Fruit fly (Drosophila melanogaster) whole organism, prepupa: ENCODE measurements around the gene Pcyt2.

Source experiments
- CG10631 ChIP-seq: fragments of 200-800 bp; sonication (Bioruptor generic); optimal IDR thresholded peaks from 2 replicates; lab custom pipeline; 2016; ENCODE audit warnings: missing biosample characterization, missing genetic modification characterization
- CG10669 ChIP-seq: fragments of 200-800 bp; sonication (Bioruptor generic); optimal IDR thresholded peaks from 3 replicates; lab custom pipeline; 2018; ENCODE audit warnings: missing biosample characterization, mild to moderate bottlenecking, missing genetic modification characterization, moderate library complexity
- CG11294 ChIP-seq: fragments of 200-800 bp; sonication (Bioruptor generic); IDR thresholded peaks from 2 replicates; pipeline ENCODE4 v1.3.6; 2022; ENCODE audit warnings: missing biosample characterization, missing genetic modification characterization
- CG11762 ChIP-seq: fragments of 200-800 bp; sonication (Bioruptor generic); optimal IDR thresholded peaks from 3 replicates; lab custom pipeline; 2016; ENCODE audit warnings: missing biosample characterization, missing genetic modification characterization; ENCODE audit not compliant: insufficient read depth
- CG15336 ChIP-seq: fragments of 200-800 bp; sonication (Bioruptor generic); IDR thresholded peaks from 2 replicates; pipeline ENCODE4 v1.3.6; 2022; ENCODE audit warnings: missing biosample characterization, missing genetic modification characterization
- CG16779 ChIP-seq: fragments of 200-800 bp; sonication (Bioruptor generic); optimal IDR thresholded peaks from 3 replicates; lab custom pipeline; 2017; ENCODE audit warnings: missing biosample characterization, mild to moderate bottlenecking, missing genetic modification characterization
- CG3032 ChIP-seq: fragments of 200-800 bp; optimal IDR thresholded peaks from 2 replicates; lab custom pipeline; 2019; ENCODE audit warnings: missing biosample characterization, mild to moderate bottlenecking, missing genetic modification characterization, moderate library complexity
- CG31627 ChIP-seq: fragments of 200-800 bp; sonication (Bioruptor generic); optimal IDR thresholded peaks from 3 replicates; lab custom pipeline; 2016; ENCODE audit warnings: missing biosample characterization, missing genetic modification characterization
- CG32006 ChIP-seq: fragments of 200-800 bp; sonication (Bioruptor generic); optimal IDR thresholded peaks from 3 replicates; lab custom pipeline; 2017; ENCODE audit warnings: missing biosample characterization, mild to moderate bottlenecking, missing genetic modification characterization
- CG34406 ChIP-seq: fragments of 200-800 bp; sonication (Bioruptor generic); optimal IDR thresholded peaks from 3 replicates; lab custom pipeline; 2016; ENCODE audit warnings: missing biosample characterization, missing genetic modification characterization
- CG4318 ChIP-seq: fragments of 200-800 bp; sonication (Bioruptor generic); optimal IDR thresholded peaks from 3 replicates; lab custom pipeline; 2017; ENCODE audit warnings: missing biosample characterization, mild to moderate bottlenecking, missing genetic modification characterization
- CG6163 ChIP-seq: fragments of 200-800 bp; sonication (Bioruptor generic); IDR thresholded peaks from 3 replicates; pipeline ENCODE4 v1.3.6; 2022; ENCODE audit warnings: missing biosample characterization, missing genetic modification characterization
- CG6276 ChIP-seq: fragments of 200-800 bp; sonication (Bioruptor generic); optimal IDR thresholded peaks from 2 replicates; lab custom pipeline; 2017; ENCODE audit warnings: missing biosample characterization, mild to moderate bottlenecking, missing genetic modification characterization
- CG8119 ChIP-seq: fragments of 200-800 bp; sonication (Bioruptor generic); IDR thresholded peaks from 3 replicates; pipeline ENCODE4 v1.3.6; 2022; ENCODE audit warnings: missing biosample characterization, missing genetic modification characterization
- CG8632 ChIP-seq: fragments of 200-800 bp; sonication (Bioruptor generic); optimal IDR thresholded peaks from 3 replicates; lab custom pipeline; 2016; ENCODE audit warnings: missing biosample characterization, missing genetic modification characterization
- CG9139 ChIP-seq: fragments of 200-800 bp; sonication (Bioruptor generic); optimal IDR thresholded peaks from 3 replicates; lab custom pipeline; 2017; ENCODE audit warnings: missing biosample characterization, mild to moderate bottlenecking, missing genetic modification characterization
- Eip75B ChIP-seq: fragments of 200-800 bp; sonication (Bioruptor generic); optimal IDR thresholded peaks from 3 replicates; lab custom pipeline; 2016; ENCODE audit warnings: missing biosample characterization, missing genetic modification characterization
- Eip78C ChIP-seq: fragments of 200-800 bp; sonication (Bioruptor generic); peaks from one replicate; lab custom pipeline; 2016; ENCODE audit warnings: missing biosample characterization, missing genetic modification characterization
- Eip93F ChIP-seq: fragments of 200-800 bp; sonication (Bioruptor generic); optimal IDR thresholded peaks from 2 replicates; lab custom pipeline; 2016; ENCODE audit warnings: missing biosample characterization, mild to moderate bottlenecking, missing genetic modification characterization
- Ets21C ChIP-seq: fragments of 200-800 bp; sonication (Bioruptor generic); optimal IDR thresholded peaks from 3 replicates; lab custom pipeline; 2016; ENCODE audit warnings: missing biosample characterization, missing genetic modification characterization
- Ets96B ChIP-seq: fragments of 200-800 bp; optimal IDR thresholded peaks from 2 replicates; lab custom pipeline; 2019; ENCODE audit warnings: missing biosample characterization, mild to moderate bottlenecking, missing genetic modification characterization, moderate library complexity
- Gug ChIP-seq: fragments of 200-800 bp; sonication (Bioruptor generic); IDR thresholded peaks from 2 replicates; pipeline ENCODE4 v1.3.6; 2022; ENCODE audit warnings: missing biosample characterization, missing genetic modification characterization
- Hr38 ChIP-seq: sonication (Bioruptor generic); optimal IDR thresholded peaks from 2 replicates; lab custom pipeline; 2016; ENCODE audit warnings: missing biosample characterization, missing genetic modification characterization
- Hr39 ChIP-seq: fragments of 200-800 bp; sonication (Bioruptor generic); optimal IDR thresholded peaks from 2 replicates; lab custom pipeline; 2016; ENCODE audit warnings: missing biosample characterization, missing genetic modification characterization
- Hr4 ChIP-seq: fragments of 200-800 bp; sonication (Bioruptor generic); optimal IDR thresholded peaks from 3 replicates; lab custom pipeline; 2016; ENCODE audit warnings: missing biosample characterization, missing genetic modification characterization
- Met ChIP-seq: fragments of 200-800 bp; sonication (Bioruptor generic); optimal IDR thresholded peaks from 3 replicates; lab custom pipeline; 2016; ENCODE audit warnings: missing biosample characterization, missing genetic modification characterization
- OdsH ChIP-seq: fragments of 200-800 bp; sonication (Bioruptor generic); optimal IDR thresholded peaks from 3 replicates; lab custom pipeline; 2016; ENCODE audit warnings: missing biosample characterization, missing genetic modification characterization
- Sox102F ChIP-seq: fragments of 200-800 bp; sonication (Bioruptor generic); optimal IDR thresholded peaks from 2 replicates; lab custom pipeline; 2016; ENCODE audit warnings: missing biosample characterization, mild to moderate bottlenecking, missing genetic modification characterization
- Sox14 ChIP-seq: fragments of 200-800 bp; sonication (Bioruptor generic); optimal IDR thresholded peaks from 3 replicates; lab custom pipeline; 2016; ENCODE audit warnings: missing biosample characterization, missing genetic modification characterization
- Sox15 ChIP-seq: fragments of 200-800 bp; sonication (Bioruptor generic); optimal IDR thresholded peaks from 3 replicates; lab custom pipeline; 2016; ENCODE audit warnings: missing biosample characterization, missing genetic modification characterization
- achi ChIP-seq: fragments of 200-800 bp; sonication (Bioruptor generic); optimal IDR thresholded peaks from 3 replicates; lab custom pipeline; 2016; ENCODE audit warnings: missing biosample characterization, missing genetic modification characterization
- acj6 ChIP-seq: fragments of 200-800 bp; sonication (Bioruptor generic); optimal IDR thresholded peaks from 3 replicates; lab custom pipeline; 2016; ENCODE audit warnings: missing biosample characterization, missing genetic modification characterization
- cyc ChIP-seq: fragments of 200-800 bp; sonication (Bioruptor generic); optimal IDR thresholded peaks from 3 replicates; lab custom pipeline; 2016; ENCODE audit warnings: missing biosample characterization, missing genetic modification characterization
- dac ChIP-seq: fragments of 200-800 bp; sonication (Bioruptor generic); optimal IDR thresholded peaks from 2 replicates; lab custom pipeline; 2017; ENCODE audit warnings: missing biosample characterization, mild to moderate bottlenecking, missing genetic modification characterization
- dsx ChIP-seq: fragments of 200-800 bp; optimal IDR thresholded peaks from 3 replicates; lab custom pipeline; 2019; ENCODE audit warnings: missing biosample characterization, mild to moderate bottlenecking, missing genetic modification characterization, moderate library complexity; ENCODE audit not compliant: poor library complexity, severe bottlenecking
- eg ChIP-seq: fragments of 200-800 bp; sonication (Bioruptor generic); IDR thresholded peaks from 3 replicates; pipeline ENCODE4 v1.3.6; 2022; ENCODE audit warnings: missing biosample characterization, missing genetic modification characterization
- esn ChIP-seq: fragments of 200-800 bp; sonication (Bioruptor generic); optimal IDR thresholded peaks from 2 replicates; lab custom pipeline; 2016; ENCODE audit warnings: missing biosample characterization, mild to moderate bottlenecking, missing genetic modification characterization, moderate library complexity
- fd59A ChIP-seq: fragments of 200-800 bp; sonication (Bioruptor generic); optimal IDR thresholded peaks from 2 replicates; lab custom pipeline; 2017; ENCODE audit warnings: missing biosample characterization, mild to moderate bottlenecking, missing genetic modification characterization, missing genetic modification reagents
- fkh ChIP-seq: fragments of 200-800 bp; sonication (Bioruptor generic); optimal IDR thresholded peaks from 3 replicates; lab custom pipeline; 2017; ENCODE audit warnings: missing biosample characterization, mild to moderate bottlenecking, missing genetic modification characterization, moderate library complexity
- lz ChIP-seq: fragments of 200-800 bp; sonication (Bioruptor generic); optimal IDR thresholded peaks from 3 replicates; lab custom pipeline; 2016; ENCODE audit warnings: missing biosample characterization, missing genetic modification characterization
- net ChIP-seq: fragments of 200-800 bp; sonication (Bioruptor generic); optimal IDR thresholded peaks from 3 replicates; lab custom pipeline; 2016; ENCODE audit warnings: missing biosample characterization, missing genetic modification characterization
- salr ChIP-seq, 2 experiments: fragments of 200-800 bp; sonication (Bioruptor generic); optimal IDR thresholded peaks; 3 replicates each; lab custom pipeline; 2016 to 2018; ENCODE audit warnings: missing biosample characterization in 2 of 2, missing genetic modification characterization in 2 of 2, mild to moderate bottlenecking in 1 of 2
- spab ChIP-seq: fragments of 200-800 bp; sonication (Bioruptor generic); optimal IDR thresholded peaks from 2 replicates; lab custom pipeline; 2017; ENCODE audit warnings: missing biosample characterization, mild to moderate bottlenecking, missing genetic modification characterization, missing genetic modification reagents
- ss ChIP-seq, 2 experiments: fragments of 200-800 bp; sonication (Bioruptor generic); optimal IDR thresholded peaks; 2 replicates in 1 of 2; 3 replicates in 1 of 2; lab custom pipeline; 2017 to 2018; ENCODE audit warnings: mild to moderate bottlenecking in 2 of 2, missing biosample characterization in 2 of 2, missing genetic modification characterization in 2 of 2, moderate library complexity in 1 of 2
- svp ChIP-seq: fragments of 200-800 bp; sonication (Bioruptor generic); peaks from one replicate; lab custom pipeline; 2016; ENCODE audit warnings: missing biosample characterization, missing genetic modification characterization
- topi ChIP-seq: fragments of 200-800 bp; sonication (Bioruptor generic); optimal IDR thresholded peaks from 3 replicates; lab custom pipeline; 2016; ENCODE audit warnings: missing biosample characterization, missing genetic modification characterization
- vri ChIP-seq: fragments of 200-800 bp; sonication (Bioruptor generic); optimal IDR thresholded peaks from 3 replicates; lab custom pipeline; 2016; ENCODE audit warnings: missing biosample characterization, mild to moderate bottlenecking, missing genetic modification characterization

The Pcyt2 gene

dm6 chr3L:1584781-1585180 is 31.5 kb downstream of the Pcyt2 start (continued):
- TF ChIP-seq ss (GFP tag; optimal IDR thresholded peaks at IDR 0.05; lab: Kevin White, UChicago) (peak; percentile 46 to 67), Ets21C (peak; percentile 63), Eip75B (peak; percentile 68), fd59A (GFP tag; lab: Kevin White, UChicago) (peak; percentile 8), svp (GFP tag; lab: Kevin White, UChicago) (peak; percentile 94), CG10631 (GFP tag; lab: Kevin White, UChicago) (peak; percentile 69), CG15336 (GFP tag; lab: Robert Waterston, UW) (peak; percentile 94), CG6163 (GFP tag; lab: Robert Waterston, UW) (peak; percentile 96), lz (GFP tag; lab: Kevin White, UChicago) (peak; percentile 80), CG11762 (GFP tag; lab: Kevin White, UChicago) (peak; percentile 85), cyc (GFP tag; lab: Kevin White, UChicago) (peak; percentile 93), Hr4 (GFP tag; lab: Kevin White, UChicago) (peak; percentile 82), CG11294 (GFP tag; lab: Robert Waterston, UW) (peak; percentile 94), OdsH (GFP tag; lab: Kevin White, UChicago) (peak; percentile 78), Sox102F (GFP tag; lab: Kevin White, UChicago) (peak; percentile 78), CG9139 (GFP tag; lab: Kevin White, UChicago) (peak; percentile 73), CG6276 (peak; percentile 89), Hr38 (GFP tag; lab: Kevin White, UChicago) (no peak), spab (GFP tag; lab: Kevin White, UChicago) (peak; percentile 76), eg (GFP tag; lab: Robert Waterston, UW) (peak; percentile 96), CG16779 (peak; percentile 70), topi (GFP tag; lab: Kevin White, UChicago) (peak; percentile 87), CG34406 (GFP tag; lab: Kevin White, UChicago) (peak; percentile 67), CG32006 (GFP tag; lab: Kevin White, UChicago) (peak; percentile 80), salr (GFP tag; optimal IDR thresholded peaks at IDR 0.05; lab: Kevin White, UChicago) (peak; percentile 4 to 73), dsx (GFP tag; lab: Kevin White, UChicago) (peak; percentile 76), Eip78C (GFP tag; lab: Kevin White, UChicago) (peak; percentile 97), CG3032 (peak; percentile 76)

- TF ChIP-seq CG4318 (GFP tag; lab: Kevin White, UChicago) (no peak), lz (GFP tag; lab: Kevin White, UChicago) (no peak), Gug (GFP tag; lab: Robert Waterston, UW) (peak; percentile 38; the same call in 1 of the 2 replicates), CG15336 (GFP tag; lab: Robert Waterston, UW) (peak; percentile 70), dsx (GFP tag; lab: Kevin White, UChicago) (peak; percentile 66), esn (GFP tag; lab: Kevin White, UChicago) (peak; percentile 8), vri (GFP tag; lab: Kevin White, UChicago) (peak; percentile 78), net (GFP tag; lab: Kevin White, UChicago) (peak; percentile 5), dac (GFP tag; lab: Kevin White, UChicago) (peak; percentile 4), CG8119 (GFP tag; lab: Robert Waterston, UW) (peak; percentile 80), Hr39 (no peak), OdsH (GFP tag; lab: Kevin White, UChicago) (no peak), CG11762 (GFP tag; lab: Kevin White, UChicago) (peak; percentile 48), CG16779 (peak; percentile 77), Sox14 (GFP tag; lab: Kevin White, UChicago) (no peak), CG10669 (GFP tag; lab: Kevin White, UChicago) (peak; percentile 54), salr (GFP tag; optimal IDR thresholded peaks at IDR 0.05; lab: Kevin White, UChicago) (no peak), fkh (peak; percentile 73), Met (GFP tag; lab: Kevin White, UChicago) (peak; percentile 9), Eip75B (peak; percentile 16), acj6 (GFP tag; lab: Kevin White, UChicago) (no peak), svp (GFP tag; lab: Kevin White, UChicago) (peak; percentile 88), Eip78C (GFP tag; lab: Kevin White, UChicago) (peak; percentile 74), Ets96B (tag; lab: Kevin White, UChicago) (peak; percentile 38), CG8632 (GFP tag; lab: Kevin White, UChicago) (no peak), Eip93F (GFP tag; lab: Kevin White, UChicago) (no peak), CG31627 (GFP tag; lab: Kevin White, UChicago) (no peak), achi (no peak), Hr38 (GFP tag; lab: Kevin White, UChicago) (no peak), Sox15 (GFP tag; lab: Kevin White, UChicago) (no peak)
Measured at dm6 chr3L:1586266-1587054, 33.2 kb downstream of the Pcyt2 start.
